Fruit fly (Drosophila melanogaster) whole organism, embryonic: ENCODE measurements around the gene CG7203.

ENCODE experiments used
- ATbp ChIP-seq: fragments of 200-800 bp; sonication (Bioruptor generic); optimal IDR thresholded peaks from 2 replicates; lab custom pipeline; 2017; ENCODE audit warnings: missing biosample characterization, mild to moderate bottlenecking, missing genetic modification characterization, missing genetic modification reagents
- Asciz ChIP-seq: fragments of 200-800 bp; sonication (Bioruptor generic); optimal IDR thresholded peaks from 2 replicates; lab custom pipeline; 2017; ENCODE audit warnings: missing biosample characterization, mild to moderate bottlenecking, missing genetic modification characterization, missing genetic modification reagents
- Atf6 ChIP-seq: fragments of 200-800 bp; sonication (Bioruptor generic); IDR thresholded peaks from 2 replicates; pipeline ENCODE4 v1.3.6; 2022; ENCODE audit warnings: missing biosample characterization, missing genetic modification characterization
- CG10267 ChIP-seq: fragments of 200-800 bp; sonication (Bioruptor generic); optimal IDR thresholded peaks from 2 replicates; lab custom pipeline; 2018; ENCODE audit warnings: missing biosample characterization, mild to moderate bottlenecking, missing genetic modification characterization, moderate library complexity
- CG10366 ChIP-seq: fragments of 200-800 bp; sonication (Bioruptor generic); IDR thresholded peaks from 2 replicates; pipeline ENCODE4 v1.3.6; 2022; ENCODE audit warnings: missing biosample characterization, missing genetic modification characterization
- CG10565 ChIP-seq: fragments of 200-800 bp; sonication (Bioruptor generic); optimal IDR thresholded peaks from 3 replicates; lab custom pipeline; 2016; ENCODE audit warnings: missing biosample characterization, mild to moderate bottlenecking, missing genetic modification characterization
- CG11504 ChIP-seq: fragments of 200-800 bp; sonication (Bioruptor generic); optimal IDR thresholded peaks from 3 replicates; lab custom pipeline; 2019; ENCODE audit warnings: missing biosample characterization, mild to moderate bottlenecking, missing genetic modification characterization, moderate library complexity
- CG11695 ChIP-seq: fragments of 200-800 bp; sonication (Bioruptor generic); IDR thresholded peaks from 3 replicates; pipeline ENCODE4 v1.3.6; 2022; ENCODE audit warnings: missing biosample characterization, missing genetic modification characterization
- CG15601 ChIP-seq: fragments of 200-800 bp; sonication (Bioruptor generic); optimal IDR thresholded peaks from 3 replicates; lab custom pipeline; 2019; ENCODE audit warnings: missing biosample characterization, mild to moderate bottlenecking, missing genetic modification characterization, moderate library complexity
- CG17328 ChIP-seq: fragments of 200-800 bp; sonication (Bioruptor generic); IDR thresholded peaks from 2 replicates; pipeline ENCODE4 v1.3.6; 2022; ENCODE audit warnings: missing biosample characterization, missing genetic modification characterization
- CG18764 ChIP-seq: fragments of 200-800 bp; sonication (Bioruptor generic); optimal IDR thresholded peaks from 3 replicates; lab custom pipeline; 2016; ENCODE audit warnings: missing biosample characterization, missing genetic modification characterization
- CG2120 ChIP-seq: fragments of 200-800 bp; sonication (Bioruptor generic); optimal IDR thresholded peaks from 3 replicates; lab custom pipeline; 2016; ENCODE audit warnings: missing biosample characterization, missing genetic modification characterization
- CG31224 ChIP-seq: fragments of 200-800 bp; sonication (Bioruptor generic); IDR thresholded peaks from 2 replicates; pipeline ENCODE4 v1.3.6; 2022; ENCODE audit warnings: missing biosample characterization, missing genetic modification characterization
- CG3847 ChIP-seq: fragments of 200-800 bp; sonication (Bioruptor generic); IDR thresholded peaks from 2 replicates; pipeline ENCODE4 v1.3.6; 2022; ENCODE audit warnings: missing biosample characterization, missing genetic modification characterization
- CG6254 ChIP-seq: fragments of 200-800 bp; sonication (Bioruptor generic); optimal IDR thresholded peaks from 3 replicates; lab custom pipeline; 2017; ENCODE audit warnings: mild to moderate bottlenecking, missing biosample characterization, missing genetic modification reagents, missing genetic modification characterization
- CG6791 ChIP-seq: fragments of 200-800 bp; sonication (Bioruptor generic); IDR thresholded peaks from 3 replicates; pipeline ENCODE4 v1.3.6; 2022; ENCODE audit warnings: missing biosample characterization, missing genetic modification characterization; ENCODE audit not compliant: partially characterized antibody
- CG6813 ChIP-seq: fragments of 200-800 bp; sonication (Bioruptor generic); optimal IDR thresholded peaks from 2 replicates; lab custom pipeline; 2017; ENCODE audit warnings: missing biosample characterization, missing genetic modification characterization, mild to moderate bottlenecking, moderate library complexity, missing genetic modification reagents
- CG8944 ChIP-seq: fragments of 200-800 bp; sonication (Bioruptor generic); optimal IDR thresholded peaks from 3 replicates; lab custom pipeline; 2016; ENCODE audit warnings: missing biosample characterization, missing genetic modification characterization
- CG9797 ChIP-seq: fragments of 200-800 bp; sonication (Bioruptor generic); optimal IDR thresholded peaks from 3 replicates; lab custom pipeline; 2018; ENCODE audit warnings: missing biosample characterization, mild to moderate bottlenecking, missing genetic modification characterization
- Fer3 ChIP-seq: fragments of 200-800 bp; sonication (Bioruptor generic); optimal IDR thresholded peaks from 2 replicates; lab custom pipeline; 2018; ENCODE audit warnings: missing biosample characterization, mild to moderate bottlenecking, missing genetic modification characterization, moderate library complexity
- H15 ChIP-seq: fragments of 200-800 bp; sonication (Bioruptor generic); IDR thresholded peaks from 3 replicates; pipeline ENCODE4 v1.3.6; 2022; ENCODE audit warnings: missing biosample characterization, missing genetic modification characterization
- HLH3B ChIP-seq: fragments of 200-800 bp; sonication (Bioruptor generic); IDR thresholded peaks from 2 replicates; pipeline ENCODE4 v1.3.6; 2022; ENCODE audit warnings: missing biosample characterization, missing genetic modification characterization
- Sin3A ChIP-seq: fragments of >200 bp; optimal IDR thresholded peaks from 2 replicates; lab custom pipeline; 2018
- Sry-β ChIP-seq: fragments of 200-800 bp; sonication (Bioruptor generic); optimal IDR thresholded peaks from 2 replicates; lab custom pipeline; 2018; ENCODE audit warnings: missing biosample characterization, mild to moderate bottlenecking, missing genetic modification characterization, moderate library complexity
- Vsx1 ChIP-seq: fragments of 200-800 bp; sonication (Bioruptor generic); optimal IDR thresholded peaks from 2 replicates; lab custom pipeline; 2017; ENCODE audit warnings: missing biosample characterization, mild to moderate bottlenecking, missing genetic modification characterization, missing genetic modification reagents
- ab ChIP-seq: fragments of 200-800 bp; sonication (Bioruptor generic); optimal IDR thresholded peaks from 2 replicates; lab custom pipeline; 2016; ENCODE audit warnings: missing biosample characterization, missing genetic modification characterization
- ap ChIP-seq: fragments of 200-800 bp; sonication (Bioruptor generic); IDR thresholded peaks from 2 replicates; pipeline ENCODE4 v1.3.6; 2022; ENCODE audit warnings: missing biosample characterization, missing genetic modification characterization
- bab2 ChIP-seq: fragments of 200-800 bp; sonication (Bioruptor generic); optimal IDR thresholded peaks from 2 replicates; lab custom pipeline; 2016; ENCODE audit warnings: missing biosample characterization, missing genetic modification characterization
- bowl ChIP-seq: fragments of 200-800 bp; sonication (Bioruptor generic); IDR thresholded peaks from 2 replicates; pipeline ENCODE4 v1.3.6; 2022; ENCODE audit warnings: missing biosample characterization, missing genetic modification characterization
- btn ChIP-seq: fragments of 200-800 bp; sonication (Bioruptor generic); optimal IDR thresholded peaks from 2 replicates; lab custom pipeline; 2016; ENCODE audit warnings: missing biosample characterization, missing genetic modification characterization
- chif ChIP-seq, 2 experiments: fragments of 200-800 bp; sonication (Bioruptor generic); optimal IDR thresholded peaks; 3 replicates each; lab custom pipeline; 2016; ENCODE audit warnings: missing biosample characterization in 2 of 2, missing genetic modification characterization in 2 of 2
- danr ChIP-seq: fragments of 200-800 bp; sonication (Bioruptor generic); IDR thresholded peaks from 2 replicates; pipeline ENCODE4 v1.3.6; 2022; ENCODE audit warnings: missing biosample characterization, missing genetic modification characterization
- en ChIP-seq: fragments of 200-800 bp; sonication (Bioruptor generic); optimal IDR thresholded peaks from 2 replicates; lab custom pipeline; 2016; ENCODE audit warnings: missing biosample characterization, missing genetic modification characterization
- fd3F ChIP-seq: fragments of 200-800 bp; sonication (Bioruptor generic); optimal IDR thresholded peaks from 2 replicates; lab custom pipeline; 2018; ENCODE audit warnings: missing biosample characterization, mild to moderate bottlenecking, missing genetic modification characterization, moderate library complexity
- fru ChIP-seq: fragments of >200 bp; optimal IDR thresholded peaks from 2 replicates; lab custom pipeline; 2017
- gcm ChIP-seq: fragments of 200-800 bp; sonication (Bioruptor generic); optimal IDR thresholded peaks from 2 replicates; lab custom pipeline; 2019; ENCODE audit warnings: missing biosample characterization, mild to moderate bottlenecking, missing genetic modification characterization, moderate library complexity
- hb ChIP-seq: fragments of 200-800 bp; sonication (Bioruptor generic); IDR thresholded peaks from 3 replicates; pipeline ENCODE4 v1.3.6; 2022; ENCODE audit warnings: missing biosample characterization, missing genetic modification characterization; ENCODE audit not compliant: partially characterized antibody
- kay ChIP-seq: fragments of 200-800 bp; sonication (Bioruptor generic); optimal IDR thresholded peaks from 2 replicates; lab custom pipeline; 2016; ENCODE audit warnings: missing biosample characterization, missing genetic modification characterization
- mirr ChIP-seq: fragments of 200-800 bp; sonication (Bioruptor generic); optimal IDR thresholded peaks from 3 replicates; lab custom pipeline; 2018; ENCODE audit warnings: missing biosample characterization, mild to moderate bottlenecking, missing genetic modification characterization
- nerfin-1 ChIP-seq: fragments of 200-800 bp; sonication (Bioruptor generic); optimal IDR thresholded peaks from 3 replicates; lab custom pipeline; 2019; ENCODE audit warnings: missing biosample characterization, mild to moderate bottlenecking, missing genetic modification characterization, moderate library complexity
- pb ChIP-seq: fragments of 200-800 bp; sonication (Bioruptor generic); optimal IDR thresholded peaks from 3 replicates; lab custom pipeline; 2016; ENCODE audit warnings: missing biosample characterization, missing genetic modification characterization
- sim ChIP-seq: fragments of 200-800 bp; sonication (Bioruptor generic); IDR thresholded peaks from 2 replicates; pipeline ENCODE4 v1.3.6; 2022; ENCODE audit warnings: missing biosample characterization, missing genetic modification characterization
- ssp ChIP-seq: fragments of 200-800 bp; sonication (Bioruptor generic); IDR thresholded peaks from 2 replicates; pipeline ENCODE4 v1.3.6; 2022; ENCODE audit warnings: missing biosample characterization, missing genetic modification characterization
- ttk ChIP-seq: fragments of 200-800 bp; sonication (Bioruptor generic); IDR thresholded peaks from 2 replicates; pipeline ENCODE4 v2.1.2; 2022; ENCODE audit warnings: missing biosample characterization, missing genetic modification characterization
- vnd ChIP-seq: fragments of 200-800 bp; sonication (Bioruptor generic); IDR thresholded peaks from 3 replicates; pipeline ENCODE4 v1.3.6; 2022; ENCODE audit warnings: missing biosample characterization, missing genetic modification characterization; ENCODE audit not compliant: partially characterized antibody
- vvl ChIP-seq: fragments of 200-800 bp; sonication (Bioruptor generic); IDR thresholded peaks from 2 replicates; pipeline ENCODE4 v1.3.6; 2022; ENCODE audit warnings: missing biosample characterization, missing genetic modification characterization
- z ChIP-seq: fragments of 200-800 bp; sonication (Bioruptor generic); IDR thresholded peaks from 3 replicates; pipeline ENCODE4 v1.3.6; 2022; ENCODE audit warnings: missing biosample characterization, missing genetic modification characterization
- zen ChIP-seq: fragments of 200-800 bp; sonication (Bioruptor generic); optimal IDR thresholded peaks from 3 replicates; lab custom pipeline; 2018; ENCODE audit warnings: missing biosample characterization, mild to moderate bottlenecking, missing genetic modification characterization, moderate library complexity
- zen2 ChIP-seq: fragments of 200-800 bp; sonication (Bioruptor generic); IDR thresholded peaks from 3 replicates; pipeline ENCODE4 v1.3.6; 2022; ENCODE audit warnings: missing biosample characterization, missing genetic modification characterization; ENCODE audit not compliant: partially characterized antibody
- zfh2 ChIP-seq: fragments of 200-800 bp; sonication (Bioruptor generic); optimal IDR thresholded peaks from 2 replicates; lab custom pipeline; 2016; ENCODE audit warnings: missing biosample characterization, missing genetic modification characterization

Gene CG7203

dm6 chr2L:7799804-7800433, 46.9 kb upstream of the CG7203 start, which contains the start of the genes Herp and r2d2 (continued):
- peak; percentile 90 for TF ChIP-seq CG11695
- TF ChIP-seq vnd (GFP tag; lab: Robert Waterston, UW): peak; percentile 77
- TF ChIP-seq zen2 (GFP tag; lab: Robert Waterston, UW): peak; percentile 47; the same call in 1 of the 3 replicates
- TF ChIP-seq bab2 (GFP tag; lab: Kevin White, UChicago): peak; percentile 92
- TF ChIP-seq zfh2: peak; percentile 97
- peak; percentile 55; the same call in 1 of the 2 replicates for TF ChIP-seq ap (GFP tag; lab: Robert Waterston, UW)
- peak; percentile 81 for TF ChIP-seq btn (GFP tag; lab: Kevin White, UChicago)
- TF ChIP-seq CG17328 (GFP tag; lab: Robert Waterston, UW): peak; percentile 73
- peak; percentile 73 for TF ChIP-seq ab (GFP tag; lab: Kevin White, UChicago)
- peak; percentile 76 for TF ChIP-seq ttk (GFP tag; lab: Robert Waterston, UW)
- peak; percentile 81 for TF ChIP-seq CG31224 (GFP tag; lab: Robert Waterston, UW)
- TF ChIP-seq CG10565: peak; percentile 74
- TF ChIP-seq fru: no peak
- TF ChIP-seq zen: peak; percentile 87
- peak; percentile 62 for TF ChIP-seq Asciz (GFP tag; lab: Kevin White, UChicago)
- peak; percentile 86 for TF ChIP-seq kay (GFP tag; lab: Kevin White, UChicago)
- peak; percentile 96 for TF ChIP-seq CG2120
- peak; percentile 93 for TF ChIP-seq mirr (GFP tag; lab: Kevin White, UChicago)
- TF ChIP-seq CG6791 (GFP tag; lab: Robert Waterston, UW): peak; percentile 58; the same call in 2 of the 3 replicates
- peak; percentile 84 for TF ChIP-seq fd3F
- TF ChIP-seq pb (GFP tag; lab: Kevin White, UChicago): peak; percentile 93
- peak; percentile 82 for TF ChIP-seq H15 (GFP tag; lab: Robert Waterston, UW)
- TF ChIP-seq z (GFP tag; lab: Robert Waterston, UW): no peak
- TF ChIP-seq CG11504 (tag; lab: Kevin White, UChicago): peak; percentile 90
- TF ChIP-seq Vsx1: peak; percentile 57
- peak; percentile 92 for TF ChIP-seq CG3847 (GFP tag; lab: Robert Waterston, UW)
- TF ChIP-seq CG18764: peak; percentile 85
- TF ChIP-seq Sry-β (GFP tag; lab: Kevin White, UChicago): peak; percentile 98
- TF ChIP-seq vvl: peak; percentile 83
- TF ChIP-seq Fer3 (tag; lab: Kevin White, UChicago): peak; percentile 89
- peak; percentile 67 for TF ChIP-seq ATbp (GFP tag; lab: Kevin White, UChicago)
- peak; percentile 87 for TF ChIP-seq en (GFP tag; lab: Kevin White, UChicago)
- TF ChIP-seq sim (GFP tag; lab: Robert Waterston, UW): no peak
- TF ChIP-seq ssp (GFP tag; lab: Robert Waterston, UW): peak; percentile 75
- TF ChIP-seq bowl (GFP tag; lab: Robert Waterston, UW): peak; percentile 66
- peak; percentile 71 for TF ChIP-seq danr (GFP tag; lab: Robert Waterston, UW)
- 0 out of 3 replicates have a peak, but pooled peaks have one; percentile 26 for TF ChIP-seq hb
- TF ChIP-seq CG10267 (tag; lab: Kevin White, UChicago): peak; percentile 82
- peak; percentile 85 for TF ChIP-seq CG15601
- TF ChIP-seq CG10366 (GFP tag; lab: Robert Waterston, UW): peak; percentile 74
- TF ChIP-seq CG6813 (GFP tag; lab: Kevin White, UChicago): peak; percentile 64
- peak; percentile 90 to 93 for TF ChIP-seq chif (GFP tag; optimal IDR thresholded peaks at IDR 0.05; lab: Kevin White, UChicago)
- TF ChIP-seq HLH3B: peak; percentile 86
- peak; percentile 91 for TF ChIP-seq Sin3A (lab: Kevin White, UChicago)
- TF ChIP-seq nerfin-1: peak; percentile 87
- TF ChIP-seq CG8944: peak; percentile 93
- peak; percentile 92 for TF ChIP-seq Atf6 (GFP tag; lab: Robert Waterston, UW)
- peak; percentile 60 for TF ChIP-seq CG9797 (GFP tag; lab: Kevin White, UChicago)
- peak; percentile 24 for TF ChIP-seq CG6254 (GFP tag; lab: Kevin White, UChicago)
- TF ChIP-seq gcm (GFP tag; lab: Kevin White, UChicago): peak; percentile 71
